Fruit fly (Drosophila melanogaster): ENCODE measurements around the gene ppan.
A peak's percentile ranks its signal among the peaks of the same experiment; 100 is the strongest.

Gene ppan

DNA sequence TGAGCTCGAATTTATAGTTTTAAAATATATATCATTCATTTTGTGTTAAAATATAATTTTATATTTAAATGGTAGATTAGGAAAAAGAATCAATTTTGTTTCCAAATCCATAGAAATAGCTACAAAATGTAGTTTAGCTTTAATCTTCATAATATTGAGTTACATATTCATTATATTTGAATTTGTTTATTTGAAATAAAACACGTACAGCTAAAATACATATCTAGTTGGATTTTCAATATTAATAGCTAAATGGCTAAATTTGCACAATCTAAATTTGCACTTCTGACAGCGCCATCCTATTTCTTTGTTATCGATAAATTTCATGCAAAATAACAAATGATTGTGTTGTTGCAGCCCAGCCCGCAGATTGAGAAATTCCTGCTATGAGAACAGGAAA lies 17.9 kb downstream of the ppan start, which contains the start of gene Usp8 (continued):
- TF ChIP-seq CG12769 (tag; optimal IDR thresholded peaks at IDR 0.05) (no peak), CG15601 (tag; optimal IDR thresholded peaks at IDR 0.05) (peak; percentile 1), CG4328 (GFP tag; optimal IDR thresholded peaks at IDR 0.05) (no peak), CG6254 (GFP tag; optimal IDR thresholded peaks at IDR 0.05) (no peak), H2.0 (GFP tag; IDR thresholded peaks at IDR 0.05) (no peak), da (GFP tag; optimal IDR thresholded peaks at IDR 0.05) (no peak), CG12104 (GFP tag; optimal IDR thresholded peaks at IDR 0.05) (peak; percentile 25), Pdp1 (GFP tag; optimal IDR thresholded peaks at IDR 0.05) (no peak), insv (GFP tag; optimal IDR thresholded peaks at IDR 0.05) (peak in 1 of 2 experiments; percentile 26), CG9215 (GFP tag; IDR thresholded peaks at IDR 0.05) (no peak), Sry-β (GFP tag; optimal IDR thresholded peaks at IDR 0.05) (peak; percentile 95), CG18764 (GFP tag; optimal IDR thresholded peaks at IDR 0.05) (peak; percentile 39), Bdp1 (GFP tag; optimal IDR thresholded peaks at IDR 0.05) (no peak), amos (GFP tag; IDR thresholded peaks at IDR 0.05; ENCODE audit: partially characterized antibody) (no peak), CG2120 (GFP tag; optimal IDR thresholded peaks at IDR 0.05) (peak; percentile 33), Gug (GFP tag; IDR thresholded peaks at IDR 0.05) (no peak), HLH4C (GFP tag; IDR thresholded peaks at IDR 0.05; ENCODE audit: partially characterized antibody) (0 out of 3 replicates have a peak, but pooled peaks have one; percentile 47), CG1647 (GFP tag; optimal IDR thresholded peaks at IDR 0.05) (no peak), psq (GFP tag; optimal IDR thresholded peaks at IDR 0.05) (no peak), CG2678 (tag; optimal IDR thresholded peaks at IDR 0.05) (no peak), Rfx (GFP tag; IDR thresholded peaks at IDR 0.05) (peak; percentile 33; the same call in 1 of the 2 replicates), trem (tag; optimal IDR thresholded peaks at IDR 0.05) (peak; percentile 38), CrebB (tag; optimal IDR thresholded peaks at IDR 0.05) (no peak), CG3847 (GFP tag; IDR thresholded peaks at IDR 0.05) (0 out of 2 replicates have a peak, but pooled peaks have one; percentile 25), CG17328 (GFP tag; IDR thresholded peaks at IDR 0.05) (no peak), ttk (GFP tag; IDR thresholded peaks at IDR 0.05) (no peak), CG4282 (GFP tag; optimal IDR thresholded peaks at IDR 0.05) (no peak), CG32772 (GFP tag; IDR thresholded peaks at IDR 0.05) (no peak), sr (GFP tag; IDR thresholded peaks at IDR 0.05) (no peak), D (optimal IDR thresholded peaks at IDR 0.05) (no peak), D (GFP tag; optimal IDR thresholded peaks at IDR 0.05) (no peak), phol (tag; optimal IDR thresholded peaks at IDR 0.05) (peak; percentile 68), pan (optimal IDR thresholded peaks at IDR 0.05) (no peak), pan (GFP tag; optimal IDR thresholded peaks at IDR 0.05 in 1 of 2, IDR thresholded peaks at IDR 0.05 in 1 of 2) (no peak), yki (optimal IDR thresholded peaks at IDR 0.05) (no peak), gsb-n (tag; optimal IDR thresholded peaks at IDR 0.05) (no peak)

DNA sequence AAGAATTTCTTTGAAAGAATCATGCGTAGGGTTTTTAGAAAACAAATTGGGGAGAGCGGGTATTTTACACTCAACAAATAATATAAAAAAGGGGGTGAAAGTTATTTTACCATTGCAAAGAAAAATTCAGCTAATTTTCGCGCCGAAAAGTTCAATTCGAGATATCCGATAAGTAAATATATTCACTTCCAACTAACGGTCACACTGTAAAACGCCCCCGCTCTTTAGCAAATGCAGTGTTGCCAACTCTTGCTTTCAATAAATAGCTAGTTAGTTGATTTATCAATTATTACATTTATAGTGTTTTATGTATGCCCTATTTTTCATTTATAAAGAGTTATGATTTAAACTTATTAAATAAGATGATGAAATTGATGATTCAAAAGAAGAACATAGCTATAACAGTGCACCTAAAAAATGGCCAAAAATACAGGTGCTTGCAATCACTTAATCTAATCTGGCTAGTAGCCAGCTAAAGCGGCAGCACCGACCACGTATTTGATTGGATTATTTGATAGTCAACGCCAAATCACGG lies 22.2 kb downstream of the ppan start, which contains the start of gene meigo:
Gene meigo, plus strand, starts transcription at position 51 of the 535 bp plus-strand sequence.
- TF ChIP-seq zfh1 (GFP tag; IDR thresholded peaks at IDR 0.05) (peak; percentile 58; the same call in 1 of the 3 replicates), nmo (GFP tag; optimal IDR thresholded peaks at IDR 0.05) (peak; percentile 86), hbn (GFP tag; IDR thresholded peaks at IDR 0.05; ENCODE audit: partially characterized antibody) (no peak), CG2202 (tag; optimal IDR thresholded peaks at IDR 0.05) (peak; percentile 30), ci (GFP tag; IDR thresholded peaks at IDR 0.05) (peak; percentile 41; the same call in 1 of the 3 replicates), CG14441 (GFP tag; IDR thresholded peaks at IDR 0.05) (peak; percentile 49), HLH54F (GFP tag; optimal IDR thresholded peaks at IDR 0.05) (peak; percentile 73), stwl (tag; optimal IDR thresholded peaks at IDR 0.05) (peak; percentile 66), CG15696 (tag; optimal IDR thresholded peaks at IDR 0.05) (peak; percentile 69), tup (GFP tag; optimal IDR thresholded peaks at IDR 0.05) (no peak), CG31388 (GFP tag; optimal IDR thresholded peaks at IDR 0.05) (no peak), sna (GFP tag; IDR thresholded peaks at IDR 0.05; ENCODE audit: partially characterized antibody) (0 out of 2 replicates have a peak, but pooled peaks have one; percentile 49), ab (GFP tag; optimal IDR thresholded peaks at IDR 0.05) (no peak), zf30C (GFP tag; optimal IDR thresholded peaks at IDR 0.05) (no peak), hkb (optimal IDR thresholded peaks at IDR 0.05) (peak; percentile 90), hkb (GFP tag; IDR thresholded peaks at IDR 0.05) (peak; percentile 62), unpg (GFP tag; optimal IDR thresholded peaks at IDR 0.05) (peak; percentile 64)
